Worm (Caenorhabditis elegans) whole organism, L1 larva: ENCODE results near the gene bbs-4.

Experiments used
- elt-2 ChIP-seq: sonication (generic microtip); optimal IDR thresholded peaks from 2 replicates; lab custom pipeline; 2016; ENCODE audit warnings: missing genetic modification characterization, mild to moderate bottlenecking, inconsistent platforms, missing compliant biosample characterization, missing genetic modification reagents
- snpc-4 ChIP-seq: fragments of 150-350 bp; optimal IDR thresholded peaks from 2 replicates; lab custom pipeline; 2014; ENCODE audit warnings: missing biosample characterization, missing genetic modification characterization

DNA sequence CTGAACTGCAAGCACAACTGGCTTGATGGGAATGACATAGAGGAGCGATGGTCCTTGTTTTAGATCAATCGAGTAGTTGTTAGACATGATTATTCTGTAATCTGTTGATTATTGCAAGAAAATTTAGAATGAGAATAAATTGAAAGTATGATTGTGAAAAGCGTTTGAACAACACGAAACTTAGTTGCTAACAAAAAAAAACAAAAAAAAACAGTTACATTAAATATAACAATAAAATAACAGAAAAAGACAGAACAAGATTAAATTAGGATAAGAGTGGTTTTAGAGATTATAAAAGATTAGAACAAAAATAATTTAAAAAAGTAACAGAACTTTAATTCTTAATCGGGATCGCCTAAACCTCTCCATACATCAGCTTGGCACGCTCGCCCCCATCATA is 48.8 kb downstream of the bbs-4 start, which contains the start of gene C48B4.9:
- TF ChIP-seq snpc-4 (tag; lab: Kevin White, UChicago) (no peak), elt-2 (tag; lab: Kevin White, UChicago) (no peak)
